Worm (Caenorhabditis elegans) whole organism, L4 larva: Measurements from ENCODE around the gene sym-3.

Experiments
- ceh-44 ChIP-seq: fragments of 200-800 bp; sonication (Bioruptor generic); IDR thresholded peaks from 2 replicates; pipeline ENCODE4 v1.3.6; 2022; ENCODE audit warnings: missing genetic modification reagents, missing genetic modification characterization, missing compliant biosample characterization
- daf-8 ChIP-seq: fragments of 200-800 bp; sonication (Bioruptor generic); IDR thresholded peaks from 2 replicates; pipeline ENCODE4 v1.3.6; 2022; ENCODE audit warnings: missing genetic modification characterization, missing compliant biosample characterization
- fkh-10 ChIP-seq: fragments of 150-350 bp; optimal IDR thresholded peaks from 2 replicates; lab custom pipeline; 2014; ENCODE audit warnings: missing biosample characterization, missing genetic modification reagents, missing genetic modification characterization
- lin-13 ChIP-seq: fragments of 150-350 bp; optimal IDR thresholded peaks from 2 replicates; lab custom pipeline; 2014; ENCODE audit warnings: missing biosample characterization, missing genetic modification reagents, missing genetic modification characterization
- madf-5 ChIP-seq, 2 experiments: fragments of 200-800 bp; sonication (Bioruptor generic); IDR thresholded peaks; 2 replicates each; pipeline ENCODE4 v1.3.6; 2022; ENCODE audit warnings: missing compliant biosample characterization in 2 of 2, missing genetic modification characterization in 2 of 2
- nhr-11 ChIP-seq: fragments of 150-350 bp; optimal IDR thresholded peaks from 2 replicates; lab custom pipeline; 2014; ENCODE audit warnings: missing biosample characterization, missing genetic modification characterization
- nhr-48 ChIP-seq: sonication (generic microtip); optimal IDR thresholded peaks from 2 replicates; lab custom pipeline; 2016; ENCODE audit warnings: mild to moderate bottlenecking, missing genetic modification characterization, missing compliant biosample characterization
- nhr-6 ChIP-seq: fragments of 150-350 bp; optimal IDR thresholded peaks from 2 replicates; lab custom pipeline; 2014; ENCODE audit warnings: missing biosample characterization, missing genetic modification characterization
- nhr-77 ChIP-seq: fragments of 150-350 bp; optimal IDR thresholded peaks from 2 replicates; lab custom pipeline; 2014; ENCODE audit warnings: missing biosample characterization, missing genetic modification characterization
- pha-4 ChIP-seq, 2 experiments: fragments of 150-350 bp in 1 of 2; fragments of 200-800 bp in 1 of 2; sonication (Bioruptor generic) in 1 of 2; IDR thresholded peaks in 1 of 2; optimal IDR thresholded peaks in 1 of 2; 2 replicates each; pipeline versions ENCODE4 v1.3.6 to Lab custom; 2014 to 2022; ENCODE audit warnings: missing genetic modification characterization in 2 of 2, missing genetic modification reagents in 2 of 2, missing biosample characterization in 1 of 2, missing compliant biosample characterization in 1 of 2
- sdz-12 ChIP-seq: fragments of 200-800 bp; sonication (Bioruptor generic); optimal IDR thresholded peaks from 2 replicates; lab custom pipeline; 2018; ENCODE audit warnings: mild to moderate bottlenecking, missing genetic modification characterization, missing compliant biosample characterization
- set-16 ChIP-seq: fragments of 200-800 bp; sonication (Bioruptor generic); IDR thresholded peaks from 2 replicates; pipeline ENCODE4 v1.3.6; 2022; ENCODE audit warnings: missing genetic modification reagents, missing genetic modification characterization, missing compliant biosample characterization
- snpc-4 ChIP-seq: fragments of 150-350 bp; optimal IDR thresholded peaks from 2 replicates; lab custom pipeline; 2014; ENCODE audit warnings: missing biosample characterization, missing genetic modification characterization

ce11 chrX:5805872-5806472 is 32.4 kb downstream of the sym-3 start, which contains the start of gene F13D11.3:
- no peak for TF ChIP-seq nhr-11 (tag; lab: Kevin White, UChicago)
- TF ChIP-seq set-16 (GFP tag; lab: Robert Waterston, UW), result no peak
- no peak for TF ChIP-seq fkh-10 (GFP tag; lab: Kevin White, UChicago)
- TF ChIP-seq pha-4 (GFP tag; IDR thresholded peaks at IDR 0.05; lab: Robert Waterston, UW), result no peak
- no peak for TF ChIP-seq pha-4 (tag; optimal IDR thresholded peaks at IDR 0.05; lab: Kevin White, UChicago)
- TF ChIP-seq nhr-48 (tag; lab: Kevin White, UChicago), result no peak
- TF ChIP-seq lin-13 (GFP tag; lab: Kevin White, UChicago), result no peak
- TF ChIP-seq sdz-12 (GFP tag; lab: Kevin White, UChicago), result no peak
- no peak for TF ChIP-seq ceh-44 (GFP tag; lab: Robert Waterston, UW)
- TF ChIP-seq daf-8 (GFP tag; lab: Robert Waterston, UW), result no peak
- no peak for TF ChIP-seq madf-5 (GFP tag; IDR thresholded peaks at IDR 0.05; lab: Robert Waterston, UW)
- no peak for TF ChIP-seq snpc-4
- TF ChIP-seq nhr-77 (tag; lab: Kevin White, UChicago), result no peak
- TF ChIP-seq nhr-6 (tag; lab: Kevin White, UChicago), result no peak
